Fruit fly (Drosophila melanogaster) ovary, adult (tissue): Measurements from ENCODE around the gene PolrMT.
A peak's percentile ranks its signal among the peaks of the same experiment; 100 is the strongest.

ENCODE experiments used
- CG17801 ChIP-seq: fragments of 200-800 bp; optimal IDR thresholded peaks from 2 replicates; lab custom pipeline; 2019; ENCODE audit warnings: missing biosample characterization, mild to moderate bottlenecking, missing genetic modification characterization, moderate library complexity; ENCODE audit not compliant: partially characterized antibody

Gene PolrMT

DNA sequence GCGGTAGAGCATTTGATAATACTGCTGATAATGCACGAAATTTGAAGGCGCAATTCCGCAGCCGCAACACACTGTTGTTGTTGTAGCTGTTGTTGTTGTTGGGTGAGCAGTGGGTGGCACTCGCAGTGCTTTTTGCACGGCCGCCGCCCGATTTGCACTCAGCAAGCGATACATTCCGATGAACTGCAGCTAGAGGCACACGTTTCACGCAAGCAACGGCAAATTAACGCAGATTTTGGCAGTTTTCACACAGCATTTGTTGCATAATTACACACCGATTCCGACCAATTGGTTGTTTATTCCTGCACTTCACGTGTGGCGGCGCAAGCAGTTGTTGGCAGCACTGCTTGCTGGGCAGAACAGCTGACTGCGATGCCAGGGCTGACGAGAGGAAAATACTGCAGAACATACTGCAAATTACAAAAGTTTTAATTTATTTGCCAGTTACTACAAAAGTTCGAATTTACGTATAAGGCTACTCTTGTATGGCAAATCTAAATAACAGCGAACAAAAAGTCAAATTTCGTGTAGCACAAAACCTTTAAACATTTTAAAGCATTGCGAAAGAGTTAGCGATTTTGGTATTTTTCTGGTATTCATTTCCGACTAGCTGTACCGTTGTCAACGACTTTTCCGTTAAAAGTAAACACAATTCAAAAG is at the start of gene PolrMT, which contains the start of gene CG14339:
PolrMT (minus strand) TSS at position 345 of the 660 bp plus-strand sequence.
CG14339 (plus strand) TSS at position 512 of the 660 bp plus-strand sequence.
- TF ChIP-seq CG17801 (GFP tag; lab: Kevin White, UChicago) = no peak

DNA sequence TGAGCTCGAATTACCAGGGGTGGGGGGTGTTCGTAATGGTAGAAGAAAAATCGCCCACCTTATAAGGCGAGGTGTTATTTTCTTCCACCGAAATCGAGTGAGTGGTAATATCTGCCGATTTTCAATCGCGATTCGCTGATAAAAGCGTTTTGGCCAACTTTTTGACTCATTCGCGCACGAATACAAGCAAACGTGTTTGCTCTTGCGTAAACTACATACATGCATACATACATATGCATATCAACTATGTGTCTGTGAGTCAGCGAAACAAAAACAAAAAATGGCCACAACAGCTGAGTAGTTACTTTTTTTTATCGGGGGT is 49.1 kb upstream of the PolrMT start:
- no peak for TF ChIP-seq CG17801 (GFP tag; lab: Kevin White, UChicago)

DNA sequence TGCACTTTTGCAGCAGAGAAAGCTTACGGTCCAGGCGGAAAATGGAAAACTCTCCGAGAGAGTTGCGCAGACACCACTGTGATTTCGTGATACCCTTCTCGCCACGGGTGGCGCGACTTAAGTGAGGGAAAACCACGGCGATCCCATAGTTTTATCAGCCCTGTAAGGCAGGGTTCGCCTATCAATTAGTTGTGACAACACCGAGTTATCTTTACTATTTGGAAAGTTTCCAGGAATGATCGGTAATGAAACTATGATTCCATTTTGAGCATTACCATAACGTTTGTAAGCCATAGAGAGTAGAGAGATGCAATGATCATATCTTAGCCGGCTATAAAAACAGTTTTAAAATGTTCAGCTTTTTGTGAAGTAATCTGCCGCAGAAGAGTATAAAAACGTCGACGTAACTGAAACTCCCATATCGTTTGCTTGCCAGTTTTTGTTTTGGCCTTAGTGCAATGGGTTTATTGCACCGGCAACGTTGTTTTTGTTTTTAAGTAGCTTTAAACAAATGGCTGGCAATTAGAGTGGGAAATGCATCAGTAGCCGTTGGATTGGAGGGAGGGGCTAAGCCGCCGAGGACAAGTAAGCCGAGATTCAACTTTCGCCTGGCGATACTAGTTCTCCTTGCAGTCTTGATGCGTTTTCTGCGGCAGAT is 48.5 kb upstream of the PolrMT start:
- no peak for TF ChIP-seq CG17801 (GFP tag; lab: Kevin White, UChicago)

DNA sequence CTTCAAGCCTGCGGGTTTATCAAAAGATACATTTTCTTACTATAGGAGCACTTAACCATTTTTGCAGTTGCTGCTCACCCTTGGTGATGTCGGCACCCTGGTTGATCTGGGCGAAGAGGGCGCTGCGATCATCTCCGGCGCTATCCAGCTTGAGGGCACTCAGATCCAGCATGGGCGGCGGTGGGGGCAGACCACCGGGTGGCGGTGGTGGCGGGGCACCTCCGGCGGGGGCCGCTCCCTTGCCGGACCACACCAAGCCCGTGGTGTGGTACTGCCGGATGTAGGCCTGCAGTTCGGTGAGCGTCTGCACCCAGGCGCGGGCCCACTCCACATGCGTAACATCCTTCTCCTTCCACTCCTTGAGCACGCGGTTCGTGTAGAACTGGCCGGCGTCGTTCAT is 44.5 kb upstream of the PolrMT start:
- TF ChIP-seq CG17801 (GFP tag; lab: Kevin White, UChicago) = no peak

DNA sequence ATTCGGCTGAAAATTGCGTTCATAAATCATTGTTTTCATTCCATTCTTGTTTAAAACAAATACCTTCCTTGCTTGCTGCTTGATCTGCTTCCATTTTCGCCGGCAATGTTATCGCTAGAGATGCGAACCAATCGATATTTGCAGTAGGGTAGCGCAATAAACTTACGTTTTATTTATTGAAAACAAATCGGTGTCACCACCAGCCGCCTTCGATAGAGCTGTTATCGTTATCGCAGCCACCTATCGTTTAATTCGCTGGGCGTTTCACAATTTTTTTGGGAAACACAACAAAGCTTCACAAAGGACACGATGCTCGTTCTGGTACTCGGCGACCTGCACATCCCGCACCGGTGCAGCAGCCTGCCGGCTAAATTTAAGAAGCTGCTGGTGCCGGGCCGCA is 42.4 kb upstream of the PolrMT start, which contains the start of the genes Tfb4 and Vps29:
Tfb4 (minus strand) TSS at position 124 of the 400 bp plus-strand sequence.
Vps29 (plus strand) TSS at position 213 of the 400 bp plus-strand sequence.
- peak; percentile 62 for TF ChIP-seq CG17801 (GFP tag; lab: Kevin White, UChicago)

DNA sequence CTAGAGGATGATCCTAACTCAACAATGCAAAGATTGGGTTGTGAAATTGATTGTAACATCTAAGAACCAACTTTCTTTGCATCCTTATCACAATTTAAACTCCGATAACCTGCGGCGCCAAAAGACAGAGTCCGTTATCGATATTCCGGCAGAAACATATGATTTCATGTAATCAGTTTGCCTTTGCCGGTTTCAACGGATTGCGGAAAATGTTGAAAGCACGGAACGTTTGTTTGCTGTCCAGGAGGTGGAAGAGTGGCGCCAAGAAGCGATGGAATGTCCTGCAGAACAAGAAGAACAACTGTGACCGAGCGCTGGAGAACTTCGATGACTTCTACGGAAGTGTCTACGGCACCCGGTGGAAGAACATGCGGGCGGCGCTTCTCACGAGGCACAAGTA is 39.5 kb upstream of the PolrMT start:
- no peak for TF ChIP-seq CG17801 (GFP tag; lab: Kevin White, UChicago)

DNA sequence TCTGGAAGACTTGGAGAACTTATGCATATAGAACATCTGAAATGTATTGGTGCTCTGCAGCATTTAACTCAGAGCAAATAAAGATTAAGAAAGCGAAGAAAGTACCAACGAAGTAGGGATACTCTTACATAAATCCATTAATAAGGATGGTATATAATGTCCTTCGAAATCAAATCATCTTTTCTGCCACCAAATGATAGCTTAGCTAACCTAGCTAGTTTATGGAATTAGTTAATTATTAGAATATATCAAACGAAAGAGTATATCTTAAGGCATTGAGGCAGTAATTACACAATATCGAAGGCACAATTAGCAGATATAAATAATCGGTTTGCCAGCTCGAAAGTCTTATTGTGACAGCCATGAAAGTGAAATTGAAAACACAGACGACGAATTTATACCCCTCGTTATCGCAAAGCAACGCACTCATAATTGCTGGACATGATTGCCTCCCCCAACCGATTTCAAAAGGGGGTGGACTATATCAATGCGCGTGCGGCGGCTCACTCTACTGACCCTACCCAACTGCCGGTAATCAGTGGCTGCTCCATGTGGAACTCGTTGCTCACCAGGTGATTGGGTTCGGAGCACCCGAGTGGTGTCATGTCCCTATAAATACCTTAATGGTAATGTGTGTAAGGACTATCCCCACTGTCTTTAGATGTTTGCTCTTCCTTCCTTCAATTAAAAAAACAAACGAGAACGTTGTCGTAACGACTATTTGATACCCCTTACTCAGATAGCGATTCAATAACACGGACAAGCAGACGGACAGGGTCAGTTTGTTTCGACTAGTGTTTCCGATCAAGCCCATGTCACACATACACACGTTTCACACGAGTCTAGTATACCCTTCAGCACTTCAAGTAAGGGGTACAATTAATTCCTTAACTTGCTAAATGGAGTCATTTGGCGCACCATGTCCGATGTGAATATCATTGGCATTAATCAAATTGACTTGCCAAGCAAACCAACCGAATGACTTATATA is 36.5 kb upstream of the PolrMT start:
- TF ChIP-seq CG17801 (GFP tag; lab: Kevin White, UChicago) = no peak

DNA sequence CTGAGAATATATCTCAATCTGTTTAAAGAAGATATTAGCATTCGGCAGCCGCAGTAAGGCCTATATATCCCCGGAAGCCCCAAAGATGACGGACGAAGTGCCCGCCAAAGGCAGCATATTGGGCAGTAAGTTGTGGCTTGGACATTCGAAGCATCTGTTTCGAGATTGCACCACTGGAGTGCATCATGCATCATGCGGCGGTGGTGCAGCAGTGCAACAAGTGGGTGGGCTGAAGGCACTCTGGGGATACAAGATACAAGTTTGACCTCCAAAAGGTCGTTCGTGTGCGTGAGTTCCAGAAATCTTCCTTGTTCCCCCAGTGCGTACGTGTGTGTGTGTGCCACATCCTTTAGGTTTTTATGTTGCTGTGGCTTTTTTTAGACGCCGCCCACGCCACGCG is 35.1 kb upstream of the PolrMT start:
- no peak for TF ChIP-seq CG17801 (GFP tag; lab: Kevin White, UChicago)

DNA sequence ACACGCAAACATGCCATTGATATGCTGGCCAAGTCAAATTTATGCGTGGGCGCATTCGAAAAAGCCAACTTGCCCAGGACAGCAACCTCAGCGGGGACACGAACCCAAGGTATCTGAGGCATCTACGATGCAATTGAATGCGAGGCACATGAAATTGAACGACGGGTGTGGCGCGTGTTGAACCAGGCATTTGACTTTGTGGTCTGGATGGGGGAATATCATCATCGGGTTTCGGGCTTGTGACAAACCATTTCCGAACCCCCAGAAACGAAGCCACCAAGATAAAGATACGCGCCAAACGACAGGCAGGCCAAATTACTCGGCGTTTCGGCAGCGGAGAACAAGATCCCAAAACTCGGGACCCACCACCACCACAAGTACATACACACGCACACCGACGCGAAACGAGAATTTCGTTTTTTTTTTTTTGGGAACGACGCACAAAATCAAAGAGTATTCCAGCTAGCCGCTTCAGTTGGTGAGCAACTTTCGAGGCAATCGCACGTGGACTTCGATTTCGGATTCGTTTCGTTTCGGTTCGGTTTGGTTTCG is 34.6 kb upstream of the PolrMT start, which contains the start of gene MFS3:
MFS3 (plus strand) TSS at position 472 of the 552 bp plus-strand sequence.
- no peak for TF ChIP-seq CG17801 (GFP tag; lab: Kevin White, UChicago)

DNA sequence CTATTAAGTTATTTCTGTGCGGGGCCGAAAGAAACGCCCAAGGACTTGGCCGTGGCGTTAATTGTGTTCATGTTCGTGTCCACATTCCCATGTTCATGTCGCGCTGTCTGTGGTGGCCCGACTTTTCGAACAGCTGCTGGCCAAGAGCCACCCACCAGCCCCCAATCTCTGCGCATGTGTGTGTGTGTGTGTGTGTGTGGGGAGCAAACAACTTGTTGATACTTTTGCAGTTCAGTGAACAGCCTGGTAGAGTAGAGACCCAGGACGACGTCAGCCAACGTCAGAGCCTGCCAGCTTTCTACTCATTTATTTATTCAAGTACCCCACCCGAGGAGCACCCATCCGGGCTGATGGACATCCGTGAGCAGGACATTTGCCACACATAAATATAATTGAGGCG is 28.8 kb upstream of the PolrMT start:
- no peak for TF ChIP-seq CG17801 (GFP tag; lab: Kevin White, UChicago)

DNA sequence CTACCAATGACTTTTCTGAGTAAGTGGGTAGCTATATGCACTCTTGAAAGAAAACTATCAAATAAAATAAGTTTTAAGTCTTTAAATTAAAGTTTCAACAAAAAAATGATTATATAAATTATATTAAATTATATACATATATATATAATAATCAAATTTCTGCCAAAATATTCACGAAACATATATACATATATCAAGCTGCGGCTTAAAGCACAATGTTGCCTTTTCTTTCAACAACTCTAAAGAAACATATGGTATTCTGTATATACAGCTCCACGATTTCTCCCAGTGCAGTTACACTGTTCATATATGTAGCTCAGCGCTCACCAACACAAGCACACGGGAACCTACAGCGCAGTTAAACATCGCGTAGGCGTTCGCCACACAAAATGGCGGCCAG is 27.3 kb upstream of the PolrMT start:
- TF ChIP-seq CG17801 (GFP tag; lab: Kevin White, UChicago) = no peak

DNA sequence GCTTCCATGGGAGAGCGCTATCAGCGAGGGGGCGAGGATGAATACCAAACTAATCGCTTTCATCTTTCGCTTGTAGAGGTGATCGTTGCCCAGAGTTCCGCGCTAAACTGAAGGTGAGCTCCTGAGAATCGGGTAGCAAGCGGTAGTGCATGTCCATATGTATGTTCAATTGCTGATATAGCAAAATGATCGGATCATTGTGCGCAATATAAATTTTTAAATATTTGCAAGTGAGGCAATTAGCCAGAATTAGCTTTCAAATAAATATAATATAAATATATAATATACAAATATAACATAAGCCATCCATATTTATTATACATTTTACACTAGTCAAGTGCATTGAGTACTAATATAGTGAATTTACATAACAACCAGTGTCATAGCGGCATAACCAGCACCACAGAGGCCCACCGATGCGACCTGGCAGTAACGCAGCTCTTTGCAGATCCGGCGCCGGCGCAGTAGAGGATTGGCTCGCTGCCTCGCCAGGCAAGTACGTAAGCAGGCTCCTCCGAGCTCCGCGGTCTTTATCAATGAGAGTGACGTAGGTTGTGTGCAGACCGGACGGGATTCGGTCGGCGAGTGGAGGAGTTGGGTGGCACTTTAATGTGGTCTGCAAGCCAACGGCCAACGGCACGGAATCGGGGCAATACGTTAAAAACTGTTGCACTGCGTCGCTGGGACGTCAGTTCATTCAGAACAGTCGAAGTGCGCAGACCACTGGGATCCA is 26.0 kb upstream of the PolrMT start, which contains the start of the genes Iris and CG4577:
Iris (minus strand) TSS at position 88 of the 733 bp plus-strand sequence.
CG4577 (plus strand) TSS at position 683 of the 733 bp plus-strand sequence.
- no peak for TF ChIP-seq CG17801 (GFP tag; lab: Kevin White, UChicago)

DNA sequence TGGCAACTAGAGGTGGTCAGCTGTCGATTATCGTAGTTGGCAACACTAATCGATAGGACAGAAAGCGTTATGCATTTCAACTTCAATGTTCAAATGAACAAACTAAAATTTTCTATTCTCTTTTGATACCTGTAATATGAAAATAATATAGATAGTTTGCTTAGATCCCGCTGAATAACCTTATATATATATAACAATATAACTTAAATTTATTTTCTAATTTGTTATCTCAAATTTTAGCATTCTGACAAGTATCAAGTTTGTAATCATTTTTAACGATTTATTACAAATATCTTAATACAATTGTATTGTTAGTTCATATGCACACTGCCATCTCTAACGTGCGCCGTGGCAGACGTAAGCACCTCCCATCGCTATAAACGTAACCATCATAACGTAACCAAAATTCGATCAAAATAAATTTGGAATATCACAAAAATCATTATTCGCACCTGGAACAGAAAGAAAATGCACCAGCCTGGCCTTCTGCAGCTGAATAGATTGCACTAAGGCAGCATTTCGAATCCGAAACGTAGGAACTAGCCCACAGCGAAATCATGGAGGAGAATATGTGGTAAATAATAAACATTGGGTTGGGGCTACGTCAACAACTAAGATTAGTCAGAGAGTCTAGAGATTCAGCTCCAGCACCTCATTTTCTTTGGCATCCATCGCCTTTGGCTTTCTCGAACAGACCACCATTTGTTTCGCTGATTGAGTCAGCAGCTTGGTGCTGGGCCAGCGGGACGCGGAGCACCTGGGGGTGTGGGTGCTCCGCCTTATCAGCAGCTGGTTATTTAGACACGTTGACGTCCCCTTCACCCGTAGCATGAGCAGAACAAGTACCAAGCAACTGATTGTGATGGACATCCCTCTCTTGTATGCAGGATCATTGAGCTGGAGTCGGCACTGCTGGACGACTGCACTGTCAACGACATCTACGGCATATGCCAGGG is 21.0 kb upstream of the PolrMT start, which contains the start of the genes Pino and TBC1D23:
Pino (minus strand) TSS at position 22 of the 956 bp plus-strand sequence.
TBC1D23 (plus strand) TSS at position 385 of the 956 bp plus-strand sequence.
- TF ChIP-seq CG17801 (GFP tag; lab: Kevin White, UChicago) = peak; percentile 67
